Worm (Caenorhabditis elegans) whole organism, L4 larva: ENCODE data around the gene irk-3.

Source experiments
- Y75B8A.6 ChIP-seq: fragments of 200-800 bp; sonication (Bioruptor generic); IDR thresholded peaks from 2 replicates; pipeline ENCODE4 v1.3.6; 2022; ENCODE audit warnings: missing genetic modification reagents, missing genetic modification characterization, missing compliant biosample characterization
- ama-1 ChIP-seq: fragments of 150-350 bp; optimal IDR thresholded peaks from 2 replicates; lab custom pipeline; 2014; ENCODE audit warnings: inconsistent platforms, mixed read lengths
- ceh-32 ChIP-seq: sonication (generic microtip); optimal IDR thresholded peaks from 2 replicates; lab custom pipeline; 2016; ENCODE audit warnings: mild to moderate bottlenecking, missing genetic modification characterization, missing compliant biosample characterization; ENCODE audit not compliant: poor library complexity
- ceh-62 ChIP-seq: sonication (generic microtip); optimal IDR thresholded peaks from 2 replicates; lab custom pipeline; 2017; ENCODE audit warnings: missing biosample characterization, missing genetic modification characterization
- duxl-1 ChIP-seq: sonication (generic microtip); optimal IDR thresholded peaks from 2 replicates; lab custom pipeline; 2016; ENCODE audit warnings: mild to moderate bottlenecking, missing genetic modification characterization, moderate library complexity, missing compliant biosample characterization; ENCODE audit not compliant: poor library complexity
- egl-27 ChIP-seq: sonication (generic microtip); optimal IDR thresholded peaks from 3 replicates; lab custom pipeline; 2017; ENCODE audit warnings: missing biosample characterization, missing genetic modification reagents, missing genetic modification characterization
- lin-15B ChIP-seq: fragments of 150-350 bp; sonication (generic microtip); optimal IDR thresholded peaks from 3 replicates; lab custom pipeline; 2014; ENCODE audit warnings: missing biosample characterization, missing genetic modification characterization
- lsy-2 ChIP-seq, 2 experiments: fragments of 150-350 bp in 1 of 2; sonication (generic microtip) in 1 of 2; optimal IDR thresholded peaks; 2 replicates each; lab custom pipeline; 2014 to 2017; ENCODE audit warnings: missing biosample characterization in 2 of 2, missing genetic modification characterization in 2 of 2
- nhr-102 ChIP-seq: sonication (generic microtip); optimal IDR thresholded peaks from 2 replicates; lab custom pipeline; 2016; ENCODE audit warnings: mild to moderate bottlenecking, missing genetic modification characterization, moderate library complexity, missing compliant biosample characterization
- nhr-28 ChIP-seq: fragments of 150-350 bp; optimal IDR thresholded peaks from 2 replicates; lab custom pipeline; 2014; ENCODE audit warnings: missing biosample characterization, missing genetic modification characterization
- nhr-76 ChIP-seq: fragments of 150-350 bp; optimal IDR thresholded peaks from 2 replicates; lab custom pipeline; 2014; ENCODE audit warnings: missing biosample characterization, missing genetic modification characterization
- ztf-11 ChIP-seq: fragments of 150-350 bp; optimal IDR thresholded peaks from 2 replicates; lab custom pipeline; 2014; ENCODE audit warnings: missing biosample characterization, missing genetic modification characterization

- TF ChIP-seq duxl-1 (tag; lab: Kevin White, UChicago), result no peak
- no peak for TF ChIP-seq egl-27 (tag; lab: Kevin White, UChicago)
- no peak for TF ChIP-seq ztf-11 (tag; lab: Kevin White, UChicago)
- no peak for TF ChIP-seq Y75B8A.6
- no peak for TF ChIP-seq ama-1 (lab: Kevin White, UChicago)
- TF ChIP-seq ceh-32 (tag; lab: Kevin White, UChicago), result no peak
- TF ChIP-seq ceh-62 (tag; lab: Kevin White, UChicago), result no peak
- TF ChIP-seq nhr-76 (tag; lab: Kevin White, UChicago), result no peak
- no peak for TF ChIP-seq nhr-28 (tag; lab: Kevin White, UChicago)
- no peak for TF ChIP-seq lin-15B (tag; lab: Kevin White, UChicago)
- no peak for TF ChIP-seq nhr-102 (tag; lab: Kevin White, UChicago)
- TF ChIP-seq lsy-2 (tag; optimal IDR thresholded peaks at IDR 0.05; lab: Kevin White, UChicago), result no peak
Observed at ce11 chrX:14366081-14366480, 4.1 kb downstream of the irk-3 start.
